Worm (Caenorhabditis elegans) whole organism, L1 larva: ENCODE data around the gene R05D3.3.

Experiments used
- C16A3.4 ChIP-seq: fragments of 150-350 bp; optimal IDR thresholded peaks from 2 replicates; lab custom pipeline; 2014; ENCODE audit warnings: missing biosample characterization, missing genetic modification characterization
- Y116A8C.19 ChIP-seq: sonication (generic microtip); optimal IDR thresholded peaks from 2 replicates; lab custom pipeline; 2016; ENCODE audit warnings: missing compliant biosample characterization, missing genetic modification characterization, borderline replicate concordance
- aly-2 ChIP-seq: fragments of 150-350 bp; optimal IDR thresholded peaks from 2 replicates; lab custom pipeline; 2014; ENCODE audit warnings: missing biosample characterization, missing genetic modification characterization
- blmp-1 ChIP-seq: fragments of 150-350 bp; optimal IDR thresholded peaks from 2 replicates; lab custom pipeline; 2014; ENCODE audit warnings: missing biosample characterization, missing genetic modification characterization
- ceh-82 ChIP-seq, 3 experiments: fragments of 150-350 bp in 1 of 3; sonication (generic microtip) in 2 of 3; optimal IDR thresholded peaks; 2 replicates each; lab custom pipeline; 2014 to 2017; ENCODE audit warnings: missing biosample characterization in 3 of 3, missing genetic modification characterization in 3 of 3
- ces-1 ChIP-seq: fragments of 150-350 bp; optimal IDR thresholded peaks from 2 replicates; lab custom pipeline; 2014; ENCODE audit warnings: missing biosample characterization, missing genetic modification reagents, missing genetic modification characterization
- dpl-1 ChIP-seq, 3 experiments: fragments of 150-350 bp in 2 of 3; sonication (generic microtip) in 1 of 3; optimal IDR thresholded peaks; 2 replicates each; lab custom pipeline; 2014 to 2017; ENCODE audit warnings: missing biosample characterization in 3 of 3, missing genetic modification characterization in 3 of 3, missing genetic modification reagents in 3 of 3
- efl-1 ChIP-seq, 4 experiments: fragments of 150-350 bp; optimal IDR thresholded peaks in 3 of 4; peaks in 1 of 4; 1 replicate in 1 of 4; 2 replicates in 3 of 4; lab custom pipeline; 2014; ENCODE audit warnings: missing biosample characterization in 2 of 4, missing genetic modification characterization in 2 of 4, missing genetic modification reagents in 2 of 4
- efl-3 ChIP-seq: fragments of 200-800 bp; sonication (Bioruptor generic); optimal IDR thresholded peaks from 2 replicates; lab custom pipeline; 2018; ENCODE audit warnings: mild to moderate bottlenecking, missing genetic modification characterization, missing compliant biosample characterization
- egl-13 ChIP-seq: sonication (generic microtip); optimal IDR thresholded peaks from 2 replicates; lab custom pipeline; 2016; ENCODE audit warnings: missing genotype, missing genetic modification reagents, missing genetic modification characterization, missing compliant biosample characterization
- elt-2 ChIP-seq: sonication (generic microtip); optimal IDR thresholded peaks from 2 replicates; lab custom pipeline; 2016; ENCODE audit warnings: missing genetic modification characterization, mild to moderate bottlenecking, inconsistent platforms, missing compliant biosample characterization, missing genetic modification reagents
- elt-3 ChIP-seq, 6 experiments: fragments of 150-350 bp in 1 of 6; sonication (generic microtip); optimal IDR thresholded peaks; 2 replicates each; lab custom pipeline; 2017 to 2018; ENCODE audit warnings: missing biosample characterization in 6 of 6, missing genetic modification characterization in 6 of 6, inconsistent platforms in 1 of 6
- ets-5 ChIP-seq: fragments of 200-800 bp; sonication (Bioruptor generic); IDR thresholded peaks from 2 replicates; pipeline ENCODE4 v1.3.6; 2022; ENCODE audit warnings: missing genetic modification characterization, missing compliant biosample characterization
- fkh-4 ChIP-seq: sonication (generic microtip); optimal IDR thresholded peaks from 2 replicates; lab custom pipeline; 2016; ENCODE audit warnings: missing compliant biosample characterization, missing genetic modification characterization, borderline replicate concordance
- fos-1 ChIP-seq: fragments of 150-350 bp; optimal IDR thresholded peaks from 2 replicates; lab custom pipeline; 2014; ENCODE audit warnings: missing biosample characterization, missing genetic modification characterization
- hlh-17 ChIP-seq: fragments of 200-800 bp; sonication (Bioruptor generic); optimal IDR thresholded peaks from 2 replicates; lab custom pipeline; 2018; ENCODE audit warnings: missing genetic modification characterization, mild to moderate bottlenecking, missing compliant biosample characterization, moderate library complexity, borderline replicate concordance
- jun-1 ChIP-seq: fragments of 150-350 bp; optimal IDR thresholded peaks from 2 replicates; lab custom pipeline; 2014; ENCODE audit warnings: missing biosample characterization, missing genetic modification reagents, missing genetic modification characterization
- lin-13 ChIP-seq: fragments of 150-350 bp; optimal IDR thresholded peaks from 2 replicates; lab custom pipeline; 2014; ENCODE audit warnings: missing biosample characterization, missing genetic modification reagents, missing genetic modification characterization
- lin-35 ChIP-seq, 2 experiments: fragments of 150-350 bp; optimal IDR thresholded peaks; 2 replicates each; lab custom pipeline; 2014; ENCODE audit warnings: missing biosample characterization in 2 of 2, missing genetic modification characterization in 2 of 2, missing genetic modification reagents in 2 of 2
- lin-39 ChIP-seq: fragments of 150-350 bp; optimal IDR thresholded peaks from 2 replicates; lab custom pipeline; 2014; ENCODE audit warnings: missing biosample characterization, missing genetic modification reagents, missing genetic modification characterization
- lir-3 ChIP-seq: sonication (generic microtip); optimal IDR thresholded peaks from 2 replicates; lab custom pipeline; 2016; ENCODE audit warnings: mild to moderate bottlenecking, missing genetic modification characterization, moderate library complexity, missing compliant biosample characterization; ENCODE audit not compliant: poor library complexity
- mef-2 ChIP-seq: fragments of 150-350 bp; optimal IDR thresholded peaks from 2 replicates; lab custom pipeline; 2014; ENCODE audit warnings: missing biosample characterization, missing genetic modification characterization
- mep-1 ChIP-seq: fragments of 150-350 bp; optimal IDR thresholded peaks from 2 replicates; lab custom pipeline; 2014; ENCODE audit warnings: missing biosample characterization, missing genetic modification characterization
- nhr-11 ChIP-seq: fragments of 150-350 bp; optimal IDR thresholded peaks from 2 replicates; lab custom pipeline; 2014; ENCODE audit warnings: missing biosample characterization, missing genetic modification characterization
- nhr-12 ChIP-seq: sonication (generic microtip); optimal IDR thresholded peaks from 2 replicates; lab custom pipeline; 2017; ENCODE audit warnings: missing biosample characterization, missing genetic modification characterization
- nhr-28 ChIP-seq: fragments of 150-350 bp; optimal IDR thresholded peaks from 2 replicates; lab custom pipeline; 2014; ENCODE audit warnings: missing biosample characterization, missing genetic modification characterization
- nhr-47 ChIP-seq: sonication (generic microtip); optimal IDR thresholded peaks from 2 replicates; lab custom pipeline; 2016; ENCODE audit warnings: mild to moderate bottlenecking, missing genetic modification characterization, moderate library complexity, missing compliant biosample characterization
- nhr-71 ChIP-seq: sonication (generic microtip); optimal IDR thresholded peaks from 2 replicates; lab custom pipeline; 2016; ENCODE audit warnings: mild to moderate bottlenecking, missing genetic modification characterization, moderate library complexity, missing compliant biosample characterization
- nhr-77 ChIP-seq: fragments of 150-350 bp; optimal IDR thresholded peaks from 2 replicates; lab custom pipeline; 2014; ENCODE audit warnings: missing biosample characterization, missing genetic modification characterization
- nhr-85 ChIP-seq: sonication (generic microtip); peaks from one replicate; lab custom pipeline; 2016; ENCODE audit warnings: missing genetic modification characterization, inconsistent platforms, missing compliant biosample characterization
- pax-3 ChIP-seq: fragments of 200-800 bp; sonication (Bioruptor generic); optimal IDR thresholded peaks from 2 replicates; lab custom pipeline; 2018; ENCODE audit warnings: mild to moderate bottlenecking, missing genetic modification characterization, moderate library complexity, missing compliant biosample characterization
- snpc-4 ChIP-seq: fragments of 150-350 bp; optimal IDR thresholded peaks from 2 replicates; lab custom pipeline; 2014; ENCODE audit warnings: missing biosample characterization, missing genetic modification characterization
- snu-23 ChIP-seq: sonication (generic microtip); optimal IDR thresholded peaks from 2 replicates; lab custom pipeline; 2016; ENCODE audit warnings: missing genetic modification characterization, missing compliant biosample characterization
- sox-4 ChIP-seq: sonication (generic microtip); optimal IDR thresholded peaks from 2 replicates; lab custom pipeline; 2016; ENCODE audit warnings: missing genetic modification characterization, missing compliant biosample characterization
- sptf-1 ChIP-seq: fragments of 150-350 bp; optimal IDR thresholded peaks from 2 replicates; lab custom pipeline; 2014; ENCODE audit warnings: missing biosample characterization, missing genetic modification characterization
- sup-37 ChIP-seq: fragments of 200-800 bp; sonication (Bioruptor generic); optimal IDR thresholded peaks from 2 replicates; lab custom pipeline; 2018; ENCODE audit warnings: mild to moderate bottlenecking, missing genetic modification characterization, missing compliant biosample characterization
- tbx-2 ChIP-seq: sonication (generic microtip); optimal IDR thresholded peaks from 2 replicates; lab custom pipeline; 2016; ENCODE audit warnings: missing genetic modification characterization, missing compliant biosample characterization
- unc-130 ChIP-seq: fragments of 150-350 bp; optimal IDR thresholded peaks from 2 replicates; lab custom pipeline; 2017; ENCODE audit warnings: missing biosample characterization, missing genetic modification characterization, inconsistent platforms
- unc-62 ChIP-seq: fragments of 150-350 bp; optimal IDR thresholded peaks from 2 replicates; lab custom pipeline; 2014; ENCODE audit warnings: missing biosample characterization, missing genetic modification reagents, missing genetic modification characterization
- unc-86 ChIP-seq: sonication (generic microtip); optimal IDR thresholded peaks from 2 replicates; lab custom pipeline; 2016; ENCODE audit warnings: missing genetic modification characterization, missing compliant biosample characterization
- vab-15 ChIP-seq: sonication (generic microtip); optimal IDR thresholded peaks from 2 replicates; lab custom pipeline; 2017; ENCODE audit warnings: missing genotype, mild to moderate bottlenecking, missing genetic modification characterization, missing compliant biosample characterization
- zag-1 ChIP-seq: fragments of 150-350 bp; optimal IDR thresholded peaks from 2 replicates; lab custom pipeline; 2014; ENCODE audit warnings: missing biosample characterization, missing genetic modification characterization

Gene R05D3.3

ce11 chrIII:8324412-8324811 is 39.4 kb upstream of the R05D3.3 start, which contains the start of gene F10E9.12:
Gene F10E9.12, plus strand, starts transcription at chrIII:8324542.
- no peak for TF ChIP-seq efl-1 (optimal IDR thresholded peaks at IDR 0.05; lab: Kevin White, UChicago)
- TF ChIP-seq efl-1 (GFP tag; optimal IDR thresholded peaks at IDR 0.05 in 1 of 2; lab: Kevin White, UChicago), result peak in 1 of 2 experiments; percentile 34
- TF ChIP-seq mef-2 (tag; lab: Kevin White, UChicago), result no peak

DNA sequence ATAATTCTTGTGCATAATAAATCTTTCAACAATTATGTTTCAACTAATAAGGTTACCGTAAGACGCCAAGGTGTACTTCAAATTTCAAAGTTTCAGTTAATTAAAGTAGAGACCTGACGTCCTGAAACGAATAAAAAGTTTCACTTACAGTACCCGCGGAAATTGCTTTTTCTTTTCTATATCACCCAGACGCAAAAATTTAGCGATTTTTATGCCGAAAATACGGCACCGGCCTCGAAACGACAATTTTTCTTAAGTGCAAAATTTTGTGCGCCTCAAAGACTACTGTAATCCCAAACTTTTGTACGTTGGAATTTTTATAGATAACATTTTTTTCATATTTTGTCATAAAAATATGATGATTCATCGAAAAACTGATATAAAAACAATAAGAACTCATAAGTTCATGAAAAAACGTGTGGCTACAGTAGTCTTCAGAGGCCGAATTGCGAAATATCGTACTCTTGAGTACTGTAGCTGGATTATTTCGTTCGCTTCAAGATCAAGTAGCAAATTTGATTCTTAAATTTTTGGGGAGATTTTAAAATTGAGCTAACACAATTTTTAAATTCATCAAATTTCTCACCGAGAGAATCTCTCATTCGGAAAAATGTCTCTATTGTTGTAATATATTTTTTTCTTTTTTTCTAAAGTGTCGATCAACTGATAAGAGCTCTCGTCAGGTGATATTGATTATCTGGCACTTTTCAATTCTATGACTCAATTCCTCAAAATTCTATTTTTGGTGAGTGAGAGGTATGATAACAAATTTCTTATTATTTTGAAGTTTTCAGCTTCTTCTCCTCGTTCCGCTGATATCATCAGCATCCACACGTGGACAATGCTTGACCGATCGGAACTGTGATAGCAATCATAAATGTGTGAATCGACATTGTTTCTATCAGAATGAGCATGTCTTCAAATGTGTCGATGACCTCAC is 38.0 kb upstream of the R05D3.3 start, which contains the start of gene ZC262.13:
TSS of gene ZC262.13 (plus strand) at position 641 of the 940 bp plus-strand sequence.
- peak in 1 of 2 experiments; percentile 20 for TF ChIP-seq lin-35 (GFP tag; optimal IDR thresholded peaks at IDR 0.05; lab: Kevin White, UChicago)
- TF ChIP-seq efl-1 (optimal IDR thresholded peaks at IDR 0.05; lab: Kevin White, UChicago), result no peak
- TF ChIP-seq efl-1 (GFP tag; optimal IDR thresholded peaks at IDR 0.05 in 1 of 2; lab: Kevin White, UChicago), result peak in 1 of 2 experiments; percentile 70
- TF ChIP-seq elt-2 (tag; lab: Kevin White, UChicago), result peak; percentile 82
- no peak for TF ChIP-seq nhr-77 (tag; lab: Kevin White, UChicago)
- TF ChIP-seq C16A3.4 (tag; lab: Kevin White, UChicago), result no peak
- no peak for TF ChIP-seq nhr-28

DNA sequence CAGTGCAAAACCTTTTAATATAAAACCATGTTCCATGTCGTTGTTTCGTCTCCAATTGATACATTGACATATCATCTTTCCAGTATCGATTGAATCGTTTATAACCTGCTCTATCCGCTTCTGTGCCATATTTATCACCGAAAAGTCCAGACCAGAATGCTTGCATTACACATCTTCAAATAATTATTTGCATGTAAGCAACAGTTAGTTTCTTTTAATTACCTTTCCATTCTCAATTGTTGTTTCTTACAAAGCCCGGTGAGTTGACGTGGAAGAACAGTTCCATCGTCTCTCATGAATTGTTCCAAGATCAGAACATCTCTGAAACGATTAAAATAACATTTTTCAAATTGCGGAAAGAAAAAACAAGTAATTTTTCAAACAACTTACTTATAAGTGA is 32.6 kb upstream of the R05D3.3 start, which contains the start of gene iglr-2:
TSS of gene iglr-2 (minus strand) at position 101 of the 400 bp plus-strand sequence.
- no peak for TF ChIP-seq blmp-1 (tag; lab: Kevin White, UChicago)
- no peak for TF ChIP-seq zag-1 (tag; lab: Kevin White, UChicago)
- no peak for TF ChIP-seq lin-13 (GFP tag; lab: Kevin White, UChicago)
- TF ChIP-seq nhr-11 (tag; lab: Kevin White, UChicago), result no peak
- no peak for TF ChIP-seq snpc-4 (tag; lab: Kevin White, UChicago)
- no peak for TF ChIP-seq unc-130 (tag; lab: Kevin White, UChicago)
- no peak for TF ChIP-seq egl-13 (tag; lab: Kevin White, UChicago)
- TF ChIP-seq, all 84 proteins: peak for 0

- TF ChIP-seq lin-39 (tag; lab: Kevin White, UChicago) (no peak), dpl-1 (GFP tag; optimal IDR thresholded peaks at IDR 0.05; lab: Kevin White, UChicago) (peak; percentile 43 to 65 (median 45)), hlh-17 (no peak), ets-5 (GFP tag; lab: Robert Waterston, UW) (no peak), lir-3 (no peak), unc-86 (tag; lab: Kevin White, UChicago) (no peak), ceh-82 (tag; optimal IDR thresholded peaks at IDR 0.05; lab: Kevin White, UChicago) (peak in 1 of 3 experiments; percentile 28), nhr-28 (no peak), sptf-1 (tag; lab: Kevin White, UChicago) (no peak), mep-1 (tag; lab: Kevin White, UChicago) (peak; percentile 66), fkh-4 (no peak), nhr-11 (tag; lab: Kevin White, UChicago) (no peak), nhr-77 (tag; lab: Kevin White, UChicago) (no peak), nhr-85 (tag; lab: Kevin White, UChicago) (no peak), vab-15 (tag; lab: Kevin White, UChicago) (no peak), nhr-47 (tag; lab: Kevin White, UChicago) (peak; percentile 18), sox-4 (tag; lab: Kevin White, UChicago) (no peak), elt-3 (tag; optimal IDR thresholded peaks at IDR 0.05; lab: Kevin White, UChicago) (peak in 1 of 6 experiments; percentile 25), fos-1 (tag; lab: Kevin White, UChicago) (no peak), Y116A8C.19 (tag; lab: Kevin White, UChicago) (no peak), efl-1 (optimal IDR thresholded peaks at IDR 0.05; lab: Kevin White, UChicago) (peak; percentile 49 to 65), efl-1 (GFP tag; optimal IDR thresholded peaks at IDR 0.05 in 1 of 2; lab: Kevin White, UChicago) (peak; percentile 69 to 85), nhr-71 (tag; lab: Kevin White, UChicago) (peak; percentile 24), tbx-2 (tag; lab: Kevin White, UChicago) (peak; percentile 0), snu-23 (GFP tag; lab: Kevin White, UChicago) (peak; percentile 45), nhr-12 (tag; lab: Kevin White, UChicago) (no peak), pax-3 (tag; lab: Kevin White, UChicago) (no peak), aly-2 (tag; lab: Kevin White, UChicago) (no peak), ces-1 (GFP tag; lab: Kevin White, UChicago) (no peak), efl-3 (GFP tag; lab: Kevin White, UChicago) (no peak), sup-37 (GFP tag; lab: Kevin White, UChicago) (no peak), snpc-4 (tag; lab: Kevin White, UChicago) (no peak), unc-62 (GFP tag; lab: Kevin White, UChicago) (no peak), jun-1 (tag; lab: Kevin White, UChicago) (no peak)
Measured at ce11 chrIII:8331779-8332178, 32.0 kb upstream of the R05D3.3 start, which contains the start of the genes mrps-18A and ZC262.2. Gene mrps-18A, minus strand, starts transcription at chrIII:8331919. Gene ZC262.2, plus strand, starts transcription at chrIII:8332062.
